Fruit fly (Drosophila melanogaster) whole organism, embryonic: ENCODE results near the gene brv3.

Source experiments
- B-H2 ChIP-seq: fragments of 200-800 bp; sonication (Bioruptor generic); optimal IDR thresholded peaks from 2 replicates; lab custom pipeline; 2018; ENCODE audit warnings: missing biosample characterization, mild to moderate bottlenecking, missing genetic modification characterization
- CG10959 ChIP-seq: fragments of 200-800 bp; sonication (Bioruptor generic); IDR thresholded peaks from 2 replicates; pipeline ENCODE4 v1.3.6; 2022; ENCODE audit warnings: missing biosample characterization, missing genetic modification characterization
- CG11093 ChIP-seq: fragments of 200-800 bp; sonication (Bioruptor generic); IDR thresholded peaks from 3 replicates; pipeline ENCODE4 v1.3.6; 2022; ENCODE audit warnings: missing biosample characterization, missing genetic modification characterization
- CG11560 ChIP-seq: fragments of 200-800 bp; sonication (Bioruptor generic); IDR thresholded peaks from 3 replicates; pipeline ENCODE4 v1.3.6; 2022; ENCODE audit warnings: missing biosample characterization, missing genetic modification characterization
- CG12104 ChIP-seq: fragments of 200-800 bp; sonication (Bioruptor generic); optimal IDR thresholded peaks from 3 replicates; lab custom pipeline; 2016; ENCODE audit warnings: missing biosample characterization, missing genetic modification characterization
- CG12155 ChIP-seq: fragments of 200-800 bp; sonication (Bioruptor generic); optimal IDR thresholded peaks from 3 replicates; lab custom pipeline; 2016; ENCODE audit warnings: missing biosample characterization, missing genetic modification characterization
- CG12391 ChIP-seq: fragments of 200-800 bp; sonication (Bioruptor generic); optimal IDR thresholded peaks from 3 replicates; lab custom pipeline; 2018; ENCODE audit warnings: missing biosample characterization, mild to moderate bottlenecking, missing genetic modification characterization, moderate library complexity
- CG12769 ChIP-seq: fragments of 200-800 bp; sonication (Bioruptor generic); optimal IDR thresholded peaks from 2 replicates; lab custom pipeline; 2019; ENCODE audit warnings: missing biosample characterization, mild to moderate bottlenecking, missing genetic modification characterization, moderate library complexity
- CG13287 ChIP-seq: fragments of 200-800 bp; sonication (Bioruptor generic); IDR thresholded peaks from 2 replicates; pipeline ENCODE4 v1.3.6; 2022; ENCODE audit warnings: missing biosample characterization, missing genetic modification characterization; ENCODE audit not compliant: partially characterized antibody
- CG14441 ChIP-seq: fragments of 200-800 bp; sonication (Bioruptor generic); IDR thresholded peaks from 2 replicates; pipeline ENCODE4 v1.3.6; 2022; ENCODE audit warnings: missing biosample characterization, missing genetic modification characterization
- CG14667 ChIP-seq: fragments of 200-800 bp; sonication (Bioruptor generic); IDR thresholded peaks from 2 replicates; pipeline ENCODE4 v1.3.6; 2022; ENCODE audit warnings: missing biosample characterization, missing genetic modification characterization
- CG1602 ChIP-seq: fragments of 200-800 bp; sonication (Bioruptor generic); optimal IDR thresholded peaks from 3 replicates; lab custom pipeline; 2016; ENCODE audit warnings: missing biosample characterization, missing genetic modification characterization
- CG3407 ChIP-seq: fragments of 200-800 bp; sonication (Bioruptor generic); optimal IDR thresholded peaks from 2 replicates; lab custom pipeline; 2018; ENCODE audit warnings: missing biosample characterization, mild to moderate bottlenecking, missing genetic modification characterization
- CG3847 ChIP-seq: fragments of 200-800 bp; sonication (Bioruptor generic); IDR thresholded peaks from 2 replicates; pipeline ENCODE4 v1.3.6; 2022; ENCODE audit warnings: missing biosample characterization, missing genetic modification characterization
- CG6683 ChIP-seq: fragments of 200-800 bp; sonication (Bioruptor generic); optimal IDR thresholded peaks from 2 replicates; lab custom pipeline; 2017; ENCODE audit warnings: missing biosample characterization, mild to moderate bottlenecking, missing genetic modification characterization, missing genetic modification reagents
- CG6813 ChIP-seq: fragments of 200-800 bp; sonication (Bioruptor generic); optimal IDR thresholded peaks from 2 replicates; lab custom pipeline; 2017; ENCODE audit warnings: missing biosample characterization, missing genetic modification characterization, mild to moderate bottlenecking, moderate library complexity, missing genetic modification reagents
- CG7372 ChIP-seq: fragments of 200-800 bp; sonication (Bioruptor generic); IDR thresholded peaks from 2 replicates; pipeline ENCODE4 v1.3.6; 2022; ENCODE audit warnings: missing biosample characterization, missing genetic modification characterization
- CG8944 ChIP-seq: fragments of 200-800 bp; sonication (Bioruptor generic); optimal IDR thresholded peaks from 3 replicates; lab custom pipeline; 2016; ENCODE audit warnings: missing biosample characterization, missing genetic modification characterization
- D19A ChIP-seq: fragments of 200-800 bp; optimal IDR thresholded peaks from 3 replicates; lab custom pipeline; 2019; ENCODE audit warnings: missing biosample characterization, mild to moderate bottlenecking, missing genetic modification characterization, moderate library complexity
- Dll ChIP-seq: fragments of 200-800 bp; sonication (Bioruptor generic); IDR thresholded peaks from 4 replicates; pipeline ENCODE4 v1.3.6; 2022; ENCODE audit warnings: missing biosample characterization, missing genetic modification characterization; ENCODE audit not compliant: partially characterized antibody
- HLH3B ChIP-seq: fragments of 200-800 bp; sonication (Bioruptor generic); IDR thresholded peaks from 2 replicates; pipeline ENCODE4 v1.3.6; 2022; ENCODE audit warnings: missing biosample characterization, missing genetic modification characterization
- HLH4C ChIP-seq: fragments of 200-800 bp; sonication (Bioruptor generic); IDR thresholded peaks from 3 replicates; pipeline ENCODE4 v1.3.6; 2022; ENCODE audit warnings: missing biosample characterization, missing genetic modification characterization; ENCODE audit not compliant: partially characterized antibody
- Myb ChIP-seq: fragments of 200-800 bp; sonication (Bioruptor generic); optimal IDR thresholded peaks from 2 replicates; lab custom pipeline; 2016; ENCODE audit warnings: missing biosample characterization, missing genetic modification characterization
- NC2α ChIP-seq: fragments of 200-800 bp; sonication (Bioruptor generic); optimal IDR thresholded peaks from 2 replicates; lab custom pipeline; 2016; ENCODE audit warnings: missing biosample characterization, missing genetic modification characterization
- NFAT ChIP-seq: fragments of 200-800 bp; sonication (Bioruptor generic); IDR thresholded peaks from 2 replicates; pipeline ENCODE4 v1.3.6; 2022; ENCODE audit warnings: missing biosample characterization, missing genetic modification characterization
- Neu2 ChIP-seq: fragments of 200-800 bp; sonication (Bioruptor generic); optimal IDR thresholded peaks from 3 replicates; lab custom pipeline; 2016; ENCODE audit warnings: missing biosample characterization, missing genetic modification characterization, borderline replicate concordance
- Pdp1 ChIP-seq, 2 experiments: fragments of 200-800 bp; sonication (Bioruptor generic); optimal IDR thresholded peaks; 3 replicates each; lab custom pipeline; 2016; ENCODE audit warnings: missing biosample characterization in 2 of 2, missing genetic modification characterization in 2 of 2, mild to moderate bottlenecking in 1 of 2, moderate library complexity in 1 of 2
- Scr ChIP-seq: fragments of 200-800 bp; sonication (Bioruptor generic); IDR thresholded peaks from 2 replicates; pipeline ENCODE4 v1.3.6; 2022; ENCODE audit warnings: missing biosample characterization, missing genetic modification characterization; ENCODE audit not compliant: partially characterized antibody
- Six4 ChIP-seq: fragments of 200-800 bp; sonication (Bioruptor generic); optimal IDR thresholded peaks from 2 replicates; lab custom pipeline; 2016; ENCODE audit warnings: missing biosample characterization, missing genetic modification characterization
- Ssrp ChIP-seq: fragments of 200-800 bp; sonication (Bioruptor generic); optimal IDR thresholded peaks from 2 replicates; lab custom pipeline; 2018; ENCODE audit warnings: missing biosample characterization, mild to moderate bottlenecking, missing genetic modification characterization, moderate library complexity
- Trl ChIP-seq, 3 experiments: fragments of >200 bp in 2 of 3; fragments of 200-800 bp in 1 of 3; sonication (Bioruptor generic) in 1 of 3; optimal IDR thresholded peaks; 2 replicates in 1 of 3; 3 replicates in 2 of 3; lab custom pipeline; 2016 to 2017; ENCODE audit warnings: missing biosample characterization in 1 of 3, missing genetic modification characterization in 1 of 3
- Usf ChIP-seq: fragments of 200-800 bp; sonication (Bioruptor generic); optimal IDR thresholded peaks from 2 replicates; lab custom pipeline; 2017; ENCODE audit warnings: missing genotype, missing biosample characterization, missing genetic modification characterization
- Vsx1 ChIP-seq: fragments of 200-800 bp; sonication (Bioruptor generic); optimal IDR thresholded peaks from 2 replicates; lab custom pipeline; 2017; ENCODE audit warnings: missing biosample characterization, mild to moderate bottlenecking, missing genetic modification characterization, missing genetic modification reagents
- abd-A ChIP-seq: fragments of 200-800 bp; sonication (Bioruptor generic); optimal IDR thresholded peaks from 3 replicates; lab custom pipeline; 2019; ENCODE audit warnings: missing biosample characterization, mild to moderate bottlenecking, missing genetic modification characterization, moderate library complexity
- ara ChIP-seq: fragments of 200-800 bp; sonication (Bioruptor generic); IDR thresholded peaks from 2 replicates; pipeline ENCODE4 v1.3.6; 2022; ENCODE audit warnings: missing biosample characterization, missing genetic modification characterization
- bowl ChIP-seq: fragments of 200-800 bp; sonication (Bioruptor generic); IDR thresholded peaks from 2 replicates; pipeline ENCODE4 v1.3.6; 2022; ENCODE audit warnings: missing biosample characterization, missing genetic modification characterization
- dimm ChIP-seq: fragments of 200-800 bp; sonication (Bioruptor generic); IDR thresholded peaks from 2 replicates; pipeline ENCODE4 v1.3.6; 2022; ENCODE audit warnings: missing biosample characterization, missing genetic modification characterization
- dysf ChIP-seq: fragments of 200-800 bp; sonication (Bioruptor generic); IDR thresholded peaks from 3 replicates; pipeline ENCODE4 v1.3.6; 2022; ENCODE audit warnings: missing biosample characterization, missing genetic modification characterization
- exex ChIP-seq: fragments of 200-800 bp; sonication (Bioruptor generic); optimal IDR thresholded peaks from 4 replicates; lab custom pipeline; 2018; ENCODE audit warnings: missing biosample characterization, mild to moderate bottlenecking, missing genetic modification characterization, moderate library complexity
- gcm ChIP-seq: fragments of 200-800 bp; sonication (Bioruptor generic); optimal IDR thresholded peaks from 2 replicates; lab custom pipeline; 2019; ENCODE audit warnings: missing biosample characterization, mild to moderate bottlenecking, missing genetic modification characterization, moderate library complexity
- gsb-n ChIP-seq: fragments of 200-800 bp; sonication (Bioruptor generic); optimal IDR thresholded peaks from 3 replicates; lab custom pipeline; 2018; ENCODE audit warnings: missing biosample characterization, mild to moderate bottlenecking, missing genetic modification characterization
- hbn ChIP-seq: fragments of 200-800 bp; sonication (Bioruptor generic); IDR thresholded peaks from 2 replicates; pipeline ENCODE4 v1.3.6; 2022; ENCODE audit warnings: missing biosample characterization, missing genetic modification characterization; ENCODE audit not compliant: partially characterized antibody
- otp ChIP-seq: fragments of 200-800 bp; sonication (Bioruptor generic); IDR thresholded peaks from 3 replicates; pipeline ENCODE4, ENCODE4 v1.3.6; 2022; ENCODE audit warnings: missing biosample characterization, missing genetic modification characterization
- phol ChIP-seq: fragments of 200-800 bp; sonication (Bioruptor generic); optimal IDR thresholded peaks from 3 replicates; lab custom pipeline; 2018; ENCODE audit warnings: missing biosample characterization, mild to moderate bottlenecking, missing genetic modification characterization, moderate library complexity
- pros ChIP-seq: fragments of 200-800 bp; sonication (Bioruptor generic); optimal IDR thresholded peaks from 3 replicates; lab custom pipeline; 2019; ENCODE audit warnings: missing biosample characterization, mild to moderate bottlenecking, missing genetic modification characterization, moderate library complexity
- psq ChIP-seq: fragments of 200-800 bp; sonication (Bioruptor generic); optimal IDR thresholded peaks from 2 replicates; lab custom pipeline; 2017; ENCODE audit warnings: missing biosample characterization, missing genetic modification characterization
- shn ChIP-seq: fragments of 200-800 bp; sonication (Bioruptor generic); optimal IDR thresholded peaks from 3 replicates; lab custom pipeline; 2016; ENCODE audit warnings: missing biosample characterization, missing genetic modification characterization
- sisA ChIP-seq: fragments of 200-800 bp; sonication (Bioruptor generic); IDR thresholded peaks from 2 replicates; pipeline ENCODE4 v1.3.6; 2022; ENCODE audit warnings: missing biosample characterization, missing genetic modification characterization
- slbo ChIP-seq: fragments of 200-800 bp; sonication (Bioruptor generic); IDR thresholded peaks from 2 replicates; pipeline ENCODE4 v1.3.6; 2022; ENCODE audit warnings: missing biosample characterization, missing genetic modification characterization
- sqz ChIP-seq: fragments of 200-800 bp; sonication (Bioruptor generic); optimal IDR thresholded peaks from 3 replicates; lab custom pipeline; 2018; ENCODE audit warnings: missing biosample characterization, mild to moderate bottlenecking, missing genetic modification characterization

The brv3 gene

DNA sequence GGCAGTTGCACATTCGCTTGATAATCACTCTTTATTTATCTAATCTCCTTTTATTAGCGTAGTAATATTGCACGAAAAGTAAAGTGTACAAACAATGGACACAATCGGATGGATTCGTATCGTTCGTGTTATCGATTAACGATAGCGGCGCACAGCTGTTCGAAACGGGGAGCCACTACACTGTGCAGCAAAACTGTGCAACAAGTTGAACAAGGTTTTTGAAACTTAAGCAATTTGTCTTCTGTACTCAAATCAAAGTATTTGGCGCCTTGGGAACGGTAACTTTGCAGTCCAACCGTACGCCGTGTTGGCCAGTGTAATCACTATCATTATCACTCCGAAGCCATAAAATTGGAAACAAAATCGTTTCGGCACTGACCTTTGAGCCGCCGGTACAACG is 4.7 kb downstream of the brv3 start, which contains the start of the genes Tsp3A and Seipin (continued):
- no peak for TF ChIP-seq Trl (optimal IDR thresholded peaks at IDR 0.05; lab: Kevin White, UChicago)
- peak; percentile 62 for TF ChIP-seq Trl (GFP tag; optimal IDR thresholded peaks at IDR 0.05; lab: Kevin White, UChicago)
- TF ChIP-seq NFAT (GFP tag; lab: Robert Waterston, UW) = peak; percentile 92
- TF ChIP-seq Dll (GFP tag; lab: Robert Waterston, UW) = peak; percentile 60; the same call in 2 of the 4 replicates
- TF ChIP-seq CG3407 = peak; percentile 57
- peak; percentile 62 for TF ChIP-seq CG12104 (GFP tag; lab: Kevin White, UChicago)
- no peak for TF ChIP-seq abd-A (tag; lab: Kevin White, UChicago)
- TF ChIP-seq otp (GFP tag; lab: Robert Waterston, UW) = peak; percentile 77
- TF ChIP-seq CG12769 = no peak
- TF ChIP-seq ara = peak; percentile 76
- no peak for TF ChIP-seq Vsx1 (GFP tag; lab: Kevin White, UChicago)
- TF ChIP-seq B-H2 (GFP tag; lab: Kevin White, UChicago) = peak; percentile 44
- peak; percentile 77 for TF ChIP-seq HLH3B (GFP tag; lab: Robert Waterston, UW)
- TF ChIP-seq CG14441 (GFP tag; lab: Robert Waterston, UW) = peak; percentile 93
- TF ChIP-seq sisA = peak; percentile 75
- peak; percentile 71 for TF ChIP-seq Six4 (GFP tag; lab: Kevin White, UChicago)
- TF ChIP-seq Ssrp (tag; lab: Kevin White, UChicago) = peak; percentile 46
- TF ChIP-seq gsb-n (tag; lab: Kevin White, UChicago) = no peak
- TF ChIP-seq pros (GFP tag; lab: Kevin White, UChicago) = no peak
- peak; percentile 51; the same call in 1 of the 2 replicates for TF ChIP-seq CG10959 (GFP tag; lab: Robert Waterston, UW)
- TF ChIP-seq Scr = peak; percentile 65
- TF ChIP-seq sqz = no peak
- TF ChIP-seq CG14667 (GFP tag; lab: Robert Waterston, UW) = peak; percentile 76
- TF ChIP-seq shn (GFP tag; lab: Kevin White, UChicago) = peak; percentile 74
- TF ChIP-seq CG12155 (GFP tag; lab: Kevin White, UChicago) = peak; percentile 74
- peak; percentile 72; the same call in 1 of the 2 replicates for TF ChIP-seq bowl (GFP tag; lab: Robert Waterston, UW)
- TF ChIP-seq CG11093 = peak; percentile 67; the same call in 1 of the 3 replicates
- no peak for TF ChIP-seq hbn (GFP tag; lab: Robert Waterston, UW)
- peak; percentile 67 for TF ChIP-seq gcm (GFP tag; lab: Kevin White, UChicago)
- TF ChIP-seq CG13287 (GFP tag; lab: Robert Waterston, UW) = peak; percentile 70
- TF ChIP-seq Usf (GFP tag; lab: Kevin White, UChicago) = peak; percentile 65
- peak; percentile 78 for TF ChIP-seq CG3847 (GFP tag; lab: Robert Waterston, UW)
- peak; percentile 65; the same call in 2 of the 3 replicates for TF ChIP-seq CG11560
- no peak for TF ChIP-seq D19A (tag; lab: Kevin White, UChicago)
- peak; percentile 95 for TF ChIP-seq exex (tag; lab: Kevin White, UChicago)
- TF ChIP-seq CG8944 = peak; percentile 65
- TF ChIP-seq HLH4C = peak; percentile 67
- peak; percentile 75 for TF ChIP-seq phol (tag; lab: Kevin White, UChicago)
- TF ChIP-seq Neu2 (GFP tag; lab: Kevin White, UChicago) = no peak
- TF ChIP-seq CG7372 = peak; percentile 87
- TF ChIP-seq CG1602 = peak; percentile 65
- TF ChIP-seq CG6683 (GFP tag; lab: Kevin White, UChicago) = peak; percentile 71
- peak; percentile 77 for TF ChIP-seq CG12391 (tag; lab: Kevin White, UChicago)
- no peak for TF ChIP-seq NC2α
- TF ChIP-seq dimm (GFP tag; lab: Robert Waterston, UW) = peak; percentile 22; the same call in 1 of the 2 replicates
- TF ChIP-seq dysf (GFP tag; lab: Robert Waterston, UW) = peak; percentile 94
- peak; percentile 93 for TF ChIP-seq slbo
- peak; percentile 4 for TF ChIP-seq psq (GFP tag; lab: Kevin White, UChicago)
- TF ChIP-seq CG6813 (GFP tag; lab: Kevin White, UChicago) = peak; percentile 80
- TF ChIP-seq Myb (GFP tag; lab: Kevin White, UChicago) = peak; percentile 77
- peak; percentile 75 to 84 for TF ChIP-seq Pdp1 (GFP tag; optimal IDR thresholded peaks at IDR 0.05; lab: Kevin White, UChicago)
